Worm (Caenorhabditis elegans) whole organism, L4 larva: Measurements from ENCODE around the gene F38B2.6.
A peak's percentile ranks its signal among the peaks of the same experiment; 100 is the strongest.

Experiments
- D1046.2 ChIP-seq: fragments of 200-800 bp; sonication (Bioruptor generic); IDR thresholded peaks from 2 replicates; pipeline ENCODE4 v1.3.6; 2022; ENCODE audit warnings: missing genetic modification characterization, missing compliant biosample characterization
- F37D6.2 ChIP-seq: sonication (generic microtip); optimal IDR thresholded peaks from 2 replicates; lab custom pipeline; 2016; ENCODE audit warnings: mild to moderate bottlenecking, missing genetic modification characterization, missing compliant biosample characterization
- F49E8.2 ChIP-seq: sonication (generic microtip); optimal IDR thresholded peaks from 2 replicates; lab custom pipeline; 2016; ENCODE audit warnings: missing compliant biosample characterization, mild to moderate bottlenecking, missing genetic modification characterization, borderline replicate concordance
- T20F7.1 ChIP-seq: fragments of 200-800 bp; sonication (Bioruptor generic); optimal IDR thresholded peaks from 2 replicates; lab custom pipeline; 2018; ENCODE audit warnings: mild to moderate bottlenecking, missing genetic modification characterization, missing compliant biosample characterization
- T26A8.4 ChIP-seq: fragments of 200-800 bp; sonication (Bioruptor generic); IDR thresholded peaks from 2 replicates; pipeline ENCODE4 v1.3.6; 2022; ENCODE audit warnings: missing genetic modification characterization, missing compliant biosample characterization
- Y48G9A.11 ChIP-seq: fragments of 200-800 bp; sonication (Bioruptor generic); IDR thresholded peaks from 2 replicates; pipeline ENCODE4 v1.3.6; 2022; ENCODE audit warnings: missing genetic modification reagents, missing genetic modification characterization, missing compliant biosample characterization
- ZK337.2 ChIP-seq: fragments of 200-800 bp; sonication (Bioruptor generic); IDR thresholded peaks from 2 replicates; pipeline ENCODE4 v1.3.6; 2022; ENCODE audit warnings: missing genetic modification reagents, missing genetic modification characterization, missing compliant biosample characterization
- aha-1 ChIP-seq: fragments of 150-350 bp; peaks from one replicate; lab custom pipeline; 2014; ENCODE audit warnings: missing biosample characterization, missing genetic modification characterization
- ceh-44 ChIP-seq: fragments of 200-800 bp; sonication (Bioruptor generic); IDR thresholded peaks from 2 replicates; pipeline ENCODE4 v1.3.6; 2022; ENCODE audit warnings: missing genetic modification reagents, missing genetic modification characterization, missing compliant biosample characterization
- ceh-62 ChIP-seq: sonication (generic microtip); optimal IDR thresholded peaks from 2 replicates; lab custom pipeline; 2017; ENCODE audit warnings: missing biosample characterization, missing genetic modification characterization
- daf-12 ChIP-seq: fragments of 150-350 bp; optimal IDR thresholded peaks from 2 replicates; lab custom pipeline; 2014; ENCODE audit warnings: missing biosample characterization, missing genetic modification reagents, missing genetic modification characterization
- daf-16 ChIP-seq, 3 experiments: sonication (generic microtip); optimal IDR thresholded peaks; 2 replicates each; lab custom pipeline; 2016 to 2017; ENCODE audit warnings: missing genetic modification characterization in 3 of 3, missing genetic modification reagents in 3 of 3, mild to moderate bottlenecking in 2 of 3, missing compliant biosample characterization in 2 of 3, missing biosample characterization in 1 of 3, moderate library complexity in 1 of 3
- daf-8 ChIP-seq: fragments of 200-800 bp; sonication (Bioruptor generic); IDR thresholded peaks from 2 replicates; pipeline ENCODE4 v1.3.6; 2022; ENCODE audit warnings: missing genetic modification characterization, missing compliant biosample characterization
- dmd-6 ChIP-seq: fragments of 200-800 bp; sonication (Bioruptor generic); IDR thresholded peaks from 2 replicates; pipeline ENCODE4 v1.3.6; 2022; ENCODE audit warnings: missing genetic modification reagents, missing genetic modification characterization, missing compliant biosample characterization
- dpl-1 ChIP-seq: fragments of 150-350 bp; optimal IDR thresholded peaks from 2 replicates; lab custom pipeline; 2014; ENCODE audit warnings: missing biosample characterization, missing genetic modification reagents, missing genetic modification characterization
- dve-1 ChIP-seq: sonication (generic microtip); optimal IDR thresholded peaks from 2 replicates; lab custom pipeline; 2017; ENCODE audit warnings: antibody characterized with exemption, mild to moderate bottlenecking, missing genetic modification characterization, missing compliant biosample characterization; ENCODE audit not compliant: insufficient read depth
- fkh-10 ChIP-seq: fragments of 150-350 bp; optimal IDR thresholded peaks from 2 replicates; lab custom pipeline; 2014; ENCODE audit warnings: missing biosample characterization, missing genetic modification reagents, missing genetic modification characterization
- hif-1 ChIP-seq, 2 experiments: sonication (generic microtip); optimal IDR thresholded peaks; 2 replicates each; lab custom pipeline; 2016 to 2017; ENCODE audit warnings: missing compliant biosample characterization in 2 of 2, missing genetic modification characterization in 2 of 2, missing genetic modification reagents in 2 of 2, missing genotype in 2 of 2, mild to moderate bottlenecking in 1 of 2
- hlh-11 ChIP-seq: fragments of 200-800 bp; sonication (Bioruptor generic); optimal IDR thresholded peaks from 2 replicates; lab custom pipeline; 2018; ENCODE audit warnings: mild to moderate bottlenecking, missing genetic modification characterization, missing compliant biosample characterization
- hlh-30 ChIP-seq: sonication (generic microtip); optimal IDR thresholded peaks from 2 replicates; lab custom pipeline; 2017; ENCODE audit warnings: antibody characterized with exemption, mild to moderate bottlenecking, missing genetic modification characterization, missing compliant biosample characterization; ENCODE audit not compliant: insufficient read depth
- hmg-1.1 ChIP-seq: fragments of 200-800 bp; sonication (Bioruptor generic); IDR thresholded peaks from 2 replicates; pipeline ENCODE4 v1.3.6; 2022; ENCODE audit warnings: missing genetic modification reagents, missing genetic modification characterization, missing compliant biosample characterization
- jun-1 ChIP-seq: fragments of 150-350 bp; optimal IDR thresholded peaks from 2 replicates; lab custom pipeline; 2014; ENCODE audit warnings: missing biosample characterization, missing genetic modification reagents, missing genetic modification characterization
- lim-7 ChIP-seq: fragments of 200-800 bp; sonication (Bioruptor generic); IDR thresholded peaks from 2 replicates; pipeline ENCODE4 v1.3.6; 2022; ENCODE audit warnings: missing genetic modification characterization, missing compliant biosample characterization
- lin-13 ChIP-seq: fragments of 150-350 bp; optimal IDR thresholded peaks from 2 replicates; lab custom pipeline; 2014; ENCODE audit warnings: missing biosample characterization, missing genetic modification reagents, missing genetic modification characterization
- lin-15B ChIP-seq: fragments of 150-350 bp; sonication (generic microtip); optimal IDR thresholded peaks from 3 replicates; lab custom pipeline; 2014; ENCODE audit warnings: missing biosample characterization, missing genetic modification characterization
- lin-29 ChIP-seq: fragments of 200-800 bp; sonication (Bioruptor generic); IDR thresholded peaks from 2 replicates; pipeline ENCODE4 v1.3.6; 2022; ENCODE audit warnings: missing genetic modification reagents, missing genetic modification characterization, missing compliant biosample characterization
- lin-38 ChIP-seq: fragments of 200-800 bp; sonication (Bioruptor generic); IDR thresholded peaks from 2 replicates; pipeline ENCODE4 v1.3.6; 2022; ENCODE audit warnings: missing genetic modification reagents, missing genetic modification characterization, missing compliant biosample characterization
- lin-39 ChIP-seq: fragments of 150-350 bp; optimal IDR thresholded peaks from 2 replicates; lab custom pipeline; 2014; ENCODE audit warnings: missing biosample characterization, missing genetic modification reagents, missing genetic modification characterization
- lsy-2 ChIP-seq, 2 experiments: fragments of 150-350 bp in 1 of 2; sonication (generic microtip) in 1 of 2; optimal IDR thresholded peaks; 2 replicates each; lab custom pipeline; 2014 to 2017; ENCODE audit warnings: missing biosample characterization in 2 of 2, missing genetic modification characterization in 2 of 2
- madf-5 ChIP-seq, 2 experiments: fragments of 200-800 bp; sonication (Bioruptor generic); IDR thresholded peaks; 2 replicates each; pipeline ENCODE4 v1.3.6; 2022; ENCODE audit warnings: missing compliant biosample characterization in 2 of 2, missing genetic modification characterization in 2 of 2
- madf-9 ChIP-seq: fragments of 200-800 bp; sonication (Bioruptor generic); conservative IDR thresholded peaks from 2 replicates; pipeline ENCODE4 v1.3.6; 2022; ENCODE audit warnings: missing genetic modification reagents, missing genetic modification characterization, missing compliant biosample characterization
- mdl-1 ChIP-seq, 2 experiments: fragments of 150-350 bp in 1 of 2; sonication (generic microtip) in 1 of 2; optimal IDR thresholded peaks; 2 replicates each; lab custom pipeline; 2014 to 2017; ENCODE audit warnings: missing biosample characterization in 2 of 2, missing genetic modification characterization in 2 of 2
- mep-1 ChIP-seq: fragments of 150-350 bp; sonication (generic microtip); optimal IDR thresholded peaks from 3 replicates; lab custom pipeline; 2014; ENCODE audit warnings: missing biosample characterization, missing genetic modification characterization
- mes-2 ChIP-seq: sonication (generic microtip); optimal IDR thresholded peaks from 2 replicates; lab custom pipeline; 2016; ENCODE audit warnings: missing genotype, mild to moderate bottlenecking, missing genetic modification characterization, missing compliant biosample characterization; ENCODE audit not compliant: poor library complexity, severe bottlenecking
- mxl-3 ChIP-seq: fragments of 200-800 bp; sonication (Bioruptor generic); optimal IDR thresholded peaks from 2 replicates; lab custom pipeline; 2018; ENCODE audit warnings: mild to moderate bottlenecking, missing genetic modification characterization, missing compliant biosample characterization
- nhr-11 ChIP-seq: fragments of 150-350 bp; optimal IDR thresholded peaks from 2 replicates; lab custom pipeline; 2014; ENCODE audit warnings: missing biosample characterization, missing genetic modification characterization
- nhr-25 ChIP-seq: sonication (generic microtip); optimal IDR thresholded peaks from 2 replicates; lab custom pipeline; 2017; ENCODE audit warnings: missing genetic modification characterization, mild to moderate bottlenecking, missing compliant biosample characterization, antibody characterized with exemption, moderate library complexity, borderline replicate concordance; ENCODE audit not compliant: insufficient read depth
- nhr-28 ChIP-seq: fragments of 150-350 bp; optimal IDR thresholded peaks from 2 replicates; lab custom pipeline; 2014; ENCODE audit warnings: missing biosample characterization, missing genetic modification characterization
- nhr-6 ChIP-seq: fragments of 150-350 bp; optimal IDR thresholded peaks from 2 replicates; lab custom pipeline; 2014; ENCODE audit warnings: missing biosample characterization, missing genetic modification characterization
- nhr-76 ChIP-seq: fragments of 150-350 bp; optimal IDR thresholded peaks from 2 replicates; lab custom pipeline; 2014; ENCODE audit warnings: missing biosample characterization, missing genetic modification characterization
- nhr-77 ChIP-seq: fragments of 150-350 bp; optimal IDR thresholded peaks from 2 replicates; lab custom pipeline; 2014; ENCODE audit warnings: missing biosample characterization, missing genetic modification characterization
- php-3 ChIP-seq: fragments of 200-800 bp; sonication (Bioruptor generic); IDR thresholded peaks from 2 replicates; pipeline ENCODE4 v1.3.6; 2022; ENCODE audit warnings: missing genetic modification reagents, missing genetic modification characterization, missing compliant biosample characterization
- pqm-1 ChIP-seq: sonication (generic microtip); optimal IDR thresholded peaks from 2 replicates; lab custom pipeline; 2017; ENCODE audit warnings: missing biosample characterization, missing genetic modification characterization
- rbr-2 ChIP-seq: sonication (generic microtip); optimal IDR thresholded peaks from 2 replicates; lab custom pipeline; 2016; ENCODE audit warnings: missing genotype, missing genetic modification characterization, missing compliant biosample characterization
- sdz-12 ChIP-seq: fragments of 200-800 bp; sonication (Bioruptor generic); optimal IDR thresholded peaks from 2 replicates; lab custom pipeline; 2018; ENCODE audit warnings: mild to moderate bottlenecking, missing genetic modification characterization, missing compliant biosample characterization
- snpc-1.2 ChIP-seq: fragments of 200-800 bp; sonication (Bioruptor generic); IDR thresholded peaks from 2 replicates; pipeline ENCODE4 v1.3.6; 2022; ENCODE audit warnings: missing genetic modification reagents, missing genetic modification characterization, missing compliant biosample characterization
- snpc-4 ChIP-seq: fragments of 150-350 bp; optimal IDR thresholded peaks from 2 replicates; lab custom pipeline; 2014; ENCODE audit warnings: missing biosample characterization, missing genetic modification characterization
- spr-1 ChIP-seq: sonication (generic microtip); optimal IDR thresholded peaks from 2 replicates; lab custom pipeline; 2016; ENCODE audit warnings: mild to moderate bottlenecking, missing genetic modification characterization, missing compliant biosample characterization
- vab-7 ChIP-seq: fragments of 200-800 bp; sonication (Bioruptor generic); IDR thresholded peaks from 2 replicates; pipeline ENCODE4 v1.3.6; 2022; ENCODE audit warnings: missing genetic modification reagents, missing genetic modification characterization, missing compliant biosample characterization

Gene F38B2.6

DNA sequence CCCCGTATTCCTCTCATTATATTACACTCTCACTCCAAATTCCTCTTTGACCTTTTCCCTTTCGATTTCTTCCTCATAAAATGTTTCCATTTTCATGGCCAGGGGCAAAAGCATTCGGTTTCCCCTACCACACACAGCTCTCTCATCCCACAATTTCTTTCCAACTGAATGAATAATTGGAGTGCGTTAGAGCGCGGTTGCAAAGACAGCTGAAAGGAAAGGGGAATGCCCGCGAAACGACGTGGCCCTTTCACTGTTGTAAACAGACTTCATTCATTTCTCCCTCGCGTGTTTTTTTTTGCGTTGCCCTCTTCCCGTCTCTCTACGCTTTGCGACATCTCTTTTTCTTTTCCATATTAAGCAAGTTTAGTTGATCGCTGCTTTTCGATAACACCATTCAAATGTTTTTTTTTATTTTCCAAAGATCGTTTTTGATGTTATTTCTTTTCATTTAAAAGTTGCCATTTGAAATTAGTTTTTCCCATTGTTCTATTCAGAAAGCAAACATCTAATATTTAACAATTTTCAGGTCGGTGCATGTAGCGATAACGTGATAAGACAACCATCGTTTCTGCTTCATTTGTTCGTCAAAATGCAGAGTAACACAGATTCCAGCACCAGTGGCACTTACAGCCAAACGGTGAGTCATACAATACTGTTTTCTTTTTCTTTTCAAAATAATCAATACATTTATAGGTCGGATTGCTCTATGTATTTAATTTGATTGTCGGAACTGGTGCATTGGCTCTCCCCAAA lies 18.6 kb downstream of the F38B2.6 start, which contains the start of gene C03A3.2:
C03A3.2 (plus strand) TSS at position 530 of the 756 bp plus-strand sequence.
- TF ChIP-seq nhr-77 (tag; lab: Kevin White, UChicago) (peak; percentile 5), aha-1 (tag; lab: Kevin White, UChicago) (peak; percentile 58), mxl-3 (peak; percentile 82), mes-2 (peak; percentile 66), hlh-11 (tag; lab: Kevin White, UChicago) (peak; percentile 89), madf-5 (GFP tag; IDR thresholded peaks at IDR 0.05; lab: Robert Waterston, UW) (no peak), mep-1 (tag; lab: Kevin White, UChicago) (peak; percentile 83), rbr-2 (tag; lab: Kevin White, UChicago) (peak; percentile 83), jun-1 (tag; lab: Kevin White, UChicago) (no peak), T20F7.1 (GFP tag; lab: Kevin White, UChicago) (no peak), nhr-28 (tag; lab: Kevin White, UChicago) (peak; percentile 21), lin-15B (no peak), F37D6.2 (tag; lab: Kevin White, UChicago) (peak; percentile 20), daf-8 (no peak), vab-7 (0 out of 2 replicates have a peak, but pooled peaks have one; percentile 26), D1046.2 (no peak), ceh-44 (no peak), ceh-62 (tag; lab: Kevin White, UChicago) (no peak), mdl-1 (tag; optimal IDR thresholded peaks at IDR 0.05; lab: Kevin White, UChicago) (peak in 1 of 2 experiments; percentile 82), fkh-10 (GFP tag; lab: Kevin White, UChicago) (peak; percentile 70), pqm-1 (tag; lab: Kevin White, UChicago) (peak; percentile 72), php-3 (GFP tag; lab: Robert Waterston, UW) (no peak), hmg-1.1 (GFP tag; lab: Robert Waterston, UW) (peak; percentile 70; the same call in 1 of the 2 replicates), nhr-6 (tag; lab: Kevin White, UChicago) (peak; percentile 64), madf-9 (GFP tag; lab: Robert Waterston, UW) (0 out of 2 replicates have a peak, but pooled peaks have one; percentile 6), Y48G9A.11 (GFP tag; lab: Robert Waterston, UW) (no peak), T26A8.4 (GFP tag; lab: Robert Waterston, UW) (no peak), dmd-6 (GFP tag; lab: Robert Waterston, UW) (no peak), lin-39 (tag; lab: Kevin White, UChicago) (no peak), dve-1 (tag; lab: Kevin White, UChicago) (no peak), daf-16 (GFP tag; optimal IDR thresholded peaks at IDR 0.05; lab: Kevin White, UChicago) (peak in 1 of 2 experiments; percentile 62), daf-16 (tag; optimal IDR thresholded peaks at IDR 0.05; lab: Kevin White, UChicago) (peak; percentile 44), snpc-1.2 (no peak), lin-13 (GFP tag; lab: Kevin White, UChicago) (peak; percentile 47), nhr-11 (peak; percentile 55), lsy-2 (tag; optimal IDR thresholded peaks at IDR 0.05; lab: Kevin White, UChicago) (peak; percentile 38 to 75), daf-12 (tag; lab: Kevin White, UChicago) (no peak), nhr-76 (tag; lab: Kevin White, UChicago) (no peak), F49E8.2 (no peak), spr-1 (tag; lab: Kevin White, UChicago) (peak; percentile 29), ZK337.2 (GFP tag; lab: Robert Waterston, UW) (no peak), snpc-4 (tag; lab: Kevin White, UChicago) (no peak), hif-1 (tag; optimal IDR thresholded peaks at IDR 0.05; lab: Kevin White, UChicago) (peak in 1 of 2 experiments; percentile 28), sdz-12 (GFP tag; lab: Kevin White, UChicago) (no peak), lim-7 (no peak), dpl-1 (GFP tag; lab: Kevin White, UChicago) (peak; percentile 70), lin-29 (no peak), hlh-30 (tag; lab: Kevin White, UChicago) (peak; percentile 58), nhr-25 (tag; lab: Kevin White, UChicago) (peak; percentile 40), lin-38 (GFP tag; lab: Robert Waterston, UW) (peak; percentile 87)
- TF ChIP-seq, all 104 proteins: peak for 26
